Worm (Caenorhabditis elegans): ENCODE results near the gene C24F3.2.
A peak's percentile ranks its signal among the peaks of the same experiment; 100 is the strongest.

The C24F3.2 gene

ce11 chrIV:10242458-10243123 is 20.3 kb downstream of the C24F3.2 start:
- TF ChIP-seq lin-13 (GFP tag; optimal IDR thresholded peaks at IDR 0.05): peak; percentile 25
- TF ChIP-seq nhr-129 (tag; optimal IDR thresholded peaks at IDR 0.05): peak; percentile 68
- TF ChIP-seq lsy-2 (tag; optimal IDR thresholded peaks at IDR 0.05): peak in 1 of 2 experiments; percentile 41
- peak; percentile 79 for TF ChIP-seq gmeb-1 (tag; optimal IDR thresholded peaks at IDR 0.05)
- no peak for TF ChIP-seq lin-39 (tag; optimal IDR thresholded peaks at IDR 0.05)
- no peak for TF ChIP-seq alr-1 (tag; optimal IDR thresholded peaks at IDR 0.05)
- peak; percentile 24 for TF ChIP-seq crh-2 (tag; optimal IDR thresholded peaks at IDR 0.05)

ce11 chrIV:10243276-10243675 is 20.9 kb downstream of the C24F3.2 start, which contains the start of gene tkt-1:
TSS of gene tkt-1 (plus strand) at chrIV:10243612.
- TF ChIP-seq fos-1 (tag; optimal IDR thresholded peaks at IDR 0.05) (peak; percentile 79), alr-1 (tag; optimal IDR thresholded peaks at IDR 0.05) (no peak), crh-2 (tag; optimal IDR thresholded peaks at IDR 0.05) (peak; percentile 81), blmp-1 (tag; optimal IDR thresholded peaks at IDR 0.05; ENCODE audit: insufficient read depth) (no peak), sma-9 (GFP tag; optimal IDR thresholded peaks at IDR 0.05) (peak; percentile 28), sma-9 (tag; optimal IDR thresholded peaks at IDR 0.05) (no peak)

- TF ChIP-seq sma-3 (GFP tag; optimal IDR thresholded peaks at IDR 0.05): peak; percentile 26
- TF ChIP-seq lin-13 (GFP tag; optimal IDR thresholded peaks at IDR 0.05): no peak
- TF ChIP-seq nhr-25 (tag; optimal IDR thresholded peaks at IDR 0.05): peak; percentile 45
- no peak for TF ChIP-seq dmd-4 (tag; optimal IDR thresholded peaks at IDR 0.05)
- TF ChIP-seq crh-2 (tag; optimal IDR thresholded peaks at IDR 0.05): peak; percentile 61
- no peak for TF ChIP-seq nhr-11 (tag; optimal IDR thresholded peaks at IDR 0.05)
- TF ChIP-seq lsy-2 (tag; optimal IDR thresholded peaks at IDR 0.05): peak in 1 of 2 experiments; percentile 36
- peak; percentile 77 for TF ChIP-seq blmp-1 (tag; optimal IDR thresholded peaks at IDR 0.05; ENCODE audit: insufficient read depth)
- no peak for TF ChIP-seq R02D3.7 (tag; optimal IDR thresholded peaks at IDR 0.05)
- TF ChIP-seq zag-1 (tag; optimal IDR thresholded peaks at IDR 0.05): no peak
These were observed 23.4 kb downstream of the C24F3.2 start, which contains the start of gene F01G10.10 for ce11 chrIV:10245666-10246210. TSS of gene F01G10.10 (plus strand) at chrIV:10246160.

ce11 chrIV:10250577-10251075 is 28.3 kb downstream of the C24F3.2 start, which contains the start of gene daf-14:
TSS of gene daf-14 (plus strand) at chrIV:10250627.
- TF ChIP-seq sma-9 (GFP tag; optimal IDR thresholded peaks at IDR 0.05) (peak; percentile 81), sma-9 (tag; optimal IDR thresholded peaks at IDR 0.05) (no peak), crh-2 (tag; optimal IDR thresholded peaks at IDR 0.05) (peak; percentile 60), alr-1 (tag; optimal IDR thresholded peaks at IDR 0.05) (no peak), ztf-1 (GFP tag; conservative IDR thresholded peaks at IDR 0.05) (no peak), nhr-12 (tag; optimal IDR thresholded peaks at IDR 0.05) (no peak), gmeb-1 (tag; optimal IDR thresholded peaks at IDR 0.05) (peak; percentile 21), R02D3.7 (tag; optimal IDR thresholded peaks at IDR 0.05) (no peak), ztf-4 (tag; optimal IDR thresholded peaks at IDR 0.05) (no peak), unc-39 (tag; optimal IDR thresholded peaks at IDR 0.05) (no peak), sma-3 (GFP tag; optimal IDR thresholded peaks at IDR 0.05) (peak; percentile 61), ama-1 (optimal IDR thresholded peaks at IDR 0.05) (no peak)

ce11 chrIV:10251261-10251660 is 28.9 kb downstream of the C24F3.2 start:
- TF ChIP-seq lin-39 (tag; optimal IDR thresholded peaks at IDR 0.05): no peak
- TF ChIP-seq nhr-21 (tag; optimal IDR thresholded peaks at IDR 0.05): peak; percentile 8
- no peak for TF ChIP-seq nhr-10 (tag; optimal IDR thresholded peaks at IDR 0.05)
- TF ChIP-seq sma-9 (GFP tag; optimal IDR thresholded peaks at IDR 0.05): peak; percentile 30
- TF ChIP-seq sma-9 (tag; optimal IDR thresholded peaks at IDR 0.05): no peak
- TF ChIP-seq elt-1 (tag; optimal IDR thresholded peaks at IDR 0.05): no peak
- no peak for TF ChIP-seq Y55F3AM.14 (GFP tag; optimal IDR thresholded peaks at IDR 0.05)
- no peak for TF ChIP-seq ceh-16 (tag; optimal IDR thresholded peaks at IDR 0.05)
- TF ChIP-seq aly-2 (tag; optimal IDR thresholded peaks at IDR 0.05): no peak
- TF ChIP-seq crh-2 (tag; optimal IDR thresholded peaks at IDR 0.05): peak; percentile 24
- no peak for TF ChIP-seq lin-13 (GFP tag; optimal IDR thresholded peaks at IDR 0.05)

ce11 chrIV:10251764-10252163 is 29.4 kb downstream of the C24F3.2 start:
- TF ChIP-seq ceh-82 (tag; optimal IDR thresholded peaks at IDR 0.05) (no peak), C34F6.9 (tag; optimal IDR thresholded peaks at IDR 0.05) (no peak), unc-39 (tag; optimal IDR thresholded peaks at IDR 0.05) (no peak), aly-2 (tag; optimal IDR thresholded peaks at IDR 0.05) (no peak), nhr-12 (tag; optimal IDR thresholded peaks at IDR 0.05) (no peak), nhr-237 (tag; optimal IDR thresholded peaks at IDR 0.05) (no peak)
